Fruit fly (Drosophila melanogaster) whole organism, embryonic: ENCODE measurements around the gene Adgf-C.

Source experiments
- Antp ChIP-seq: fragments of 200-800 bp; sonication (Bioruptor generic); optimal IDR thresholded peaks from 3 replicates; lab custom pipeline; 2016; ENCODE audit warnings: missing biosample characterization, missing genetic modification characterization
- Blimp-1 ChIP-seq: fragments of 200-800 bp; sonication (Bioruptor generic); optimal IDR thresholded peaks from 3 replicates; lab custom pipeline; 2018; ENCODE audit warnings: missing biosample characterization, missing genetic modification characterization, mild to moderate bottlenecking, moderate library complexity, missing genetic modification reagents
- CG11247 ChIP-seq: fragments of 200-800 bp; sonication (Bioruptor generic); IDR thresholded peaks from 2 replicates; pipeline ENCODE4 v1.3.6; 2022; ENCODE audit warnings: missing biosample characterization, missing genetic modification characterization
- CG11456 ChIP-seq: fragments of 200-800 bp; sonication (Bioruptor generic); IDR thresholded peaks from 3 replicates; pipeline ENCODE4 v1.3.6; 2022; ENCODE audit warnings: missing biosample characterization, missing genetic modification characterization
- CG12236 ChIP-seq: fragments of 200-800 bp; sonication (Bioruptor generic); optimal IDR thresholded peaks from 2 replicates; lab custom pipeline; 2016; ENCODE audit warnings: missing biosample characterization, missing genetic modification characterization
- CG13624 ChIP-seq: fragments of 200-800 bp; sonication (Bioruptor generic); optimal IDR thresholded peaks from 2 replicates; lab custom pipeline; 2016; ENCODE audit warnings: missing biosample characterization, missing genetic modification characterization
- CG15601 ChIP-seq: fragments of 200-800 bp; sonication (Bioruptor generic); optimal IDR thresholded peaks from 3 replicates; lab custom pipeline; 2019; ENCODE audit warnings: missing biosample characterization, mild to moderate bottlenecking, missing genetic modification characterization, moderate library complexity
- CG17359 ChIP-seq: fragments of 200-800 bp; sonication (Bioruptor generic); optimal IDR thresholded peaks from 3 replicates; lab custom pipeline; 2018; ENCODE audit warnings: missing biosample characterization, mild to moderate bottlenecking, missing genetic modification characterization, moderate library complexity
- CG18011 ChIP-seq: fragments of 200-800 bp; sonication (Bioruptor generic); optimal IDR thresholded peaks from 2 replicates; lab custom pipeline; 2017; ENCODE audit warnings: missing biosample characterization, missing genetic modification characterization, mild to moderate bottlenecking, moderate library complexity, missing genotype
- CG31365 ChIP-seq: fragments of 200-800 bp; sonication (Bioruptor generic); optimal IDR thresholded peaks from 2 replicates; lab custom pipeline; 2018; ENCODE audit warnings: missing biosample characterization, mild to moderate bottlenecking, missing genetic modification characterization
- CG3163 ChIP-seq: fragments of 200-800 bp; sonication (Bioruptor generic); optimal IDR thresholded peaks from 3 replicates; lab custom pipeline; 2016; ENCODE audit warnings: missing biosample characterization, missing genetic modification characterization
- CG33557 ChIP-seq: fragments of 200-800 bp; sonication (Bioruptor generic); optimal IDR thresholded peaks from 2 replicates; lab custom pipeline; 2019; ENCODE audit warnings: missing biosample characterization, mild to moderate bottlenecking, missing genetic modification characterization, moderate library complexity
- CG43689 ChIP-seq: fragments of 200-800 bp; sonication (Bioruptor generic); IDR thresholded peaks from 2 replicates; pipeline ENCODE4 v1.3.6; 2022; ENCODE audit warnings: missing biosample characterization, missing genetic modification characterization
- CG4424 ChIP-seq: fragments of 200-800 bp; sonication (Bioruptor generic); optimal IDR thresholded peaks from 3 replicates; lab custom pipeline; 2016; ENCODE audit warnings: missing biosample characterization, missing genetic modification characterization
- CG6272 ChIP-seq: fragments of 200-800 bp; sonication (Bioruptor generic); IDR thresholded peaks from 2 replicates; pipeline ENCODE4 v1.3.6; 2022; ENCODE audit warnings: missing biosample characterization, missing genetic modification characterization
- CG8290 ChIP-seq, 3 experiments: fragments of 200-800 bp; sonication (Bioruptor generic); optimal IDR thresholded peaks; 2 replicates each; lab custom pipeline; 2016 to 2019; ENCODE audit warnings: missing biosample characterization in 3 of 3, missing genetic modification characterization in 3 of 3, mild to moderate bottlenecking in 2 of 3, moderate library complexity in 1 of 3
- CG8359 ChIP-seq: fragments of 200-800 bp; sonication (Bioruptor generic); optimal IDR thresholded peaks from 2 replicates; lab custom pipeline; 2017; ENCODE audit warnings: missing biosample characterization, mild to moderate bottlenecking, missing genetic modification characterization, borderline replicate concordance
- CG9727 ChIP-seq: fragments of 200-800 bp; sonication (Bioruptor generic); optimal IDR thresholded peaks from 3 replicates; lab custom pipeline; 2017; ENCODE audit warnings: missing biosample characterization, mild to moderate bottlenecking, missing genetic modification characterization
- CHES-1-like ChIP-seq: fragments of 200-800 bp; sonication (Bioruptor generic); optimal IDR thresholded peaks from 2 replicates; lab custom pipeline; 2016; ENCODE audit warnings: missing biosample characterization, missing genetic modification characterization
- CoRest ChIP-seq: fragments of 200-800 bp; sonication (Bioruptor generic); optimal IDR thresholded peaks from 3 replicates; lab custom pipeline; 2018; ENCODE audit warnings: missing biosample characterization, mild to moderate bottlenecking, missing genetic modification characterization, moderate library complexity
- Dp ChIP-seq: fragments of 200-800 bp; sonication (Bioruptor generic); optimal IDR thresholded peaks from 2 replicates; lab custom pipeline; 2018; ENCODE audit warnings: missing biosample characterization, mild to moderate bottlenecking, missing genetic modification characterization, moderate library complexity
- Lhr ChIP-seq: fragments of 200-800 bp; sonication (Bioruptor generic); optimal IDR thresholded peaks from 3 replicates; lab custom pipeline; 2017; ENCODE audit warnings: mild to moderate bottlenecking, missing biosample characterization, missing genetic modification reagents, missing genetic modification characterization
- Nf-YC ChIP-seq: fragments of 200-800 bp; optimal IDR thresholded peaks from 3 replicates; lab custom pipeline; 2019; ENCODE audit warnings: missing biosample characterization, mild to moderate bottlenecking, missing genetic modification characterization, moderate library complexity
- Poxn ChIP-seq: fragments of 200-800 bp; sonication (Bioruptor generic); IDR thresholded peaks from 2 replicates; pipeline ENCODE4 v1.3.6; 2022; ENCODE audit warnings: missing biosample characterization, missing genetic modification characterization
- Tbp ChIP-seq: fragments of >200 bp; optimal IDR thresholded peaks from 2 replicates; lab custom pipeline; 2018; ENCODE audit warnings: missing biosample characterization, missing genetic modification characterization
- ac ChIP-seq: fragments of 200-800 bp; sonication (Bioruptor generic); optimal IDR thresholded peaks from 3 replicates; lab custom pipeline; 2017; ENCODE audit warnings: missing biosample characterization, mild to moderate bottlenecking, missing genetic modification characterization
- bigmax ChIP-seq: fragments of 200-800 bp; sonication (Bioruptor generic); optimal IDR thresholded peaks from 2 replicates; lab custom pipeline; 2018; ENCODE audit warnings: missing biosample characterization, mild to moderate bottlenecking, missing genetic modification characterization
- cg ChIP-seq: fragments of 200-800 bp; sonication (Bioruptor generic); optimal IDR thresholded peaks from 3 replicates; lab custom pipeline; 2019; ENCODE audit warnings: missing biosample characterization, mild to moderate bottlenecking, missing genetic modification characterization, moderate library complexity
- da ChIP-seq: fragments of 200-800 bp; sonication (Bioruptor generic); optimal IDR thresholded peaks from 2 replicates; lab custom pipeline; 2016; ENCODE audit warnings: missing biosample characterization, missing genetic modification characterization
- dati ChIP-seq: fragments of 200-800 bp; sonication (Bioruptor generic); IDR thresholded peaks from 2 replicates; pipeline ENCODE4 v1.3.6; 2022; ENCODE audit warnings: missing biosample characterization, missing genetic modification characterization
- dimm ChIP-seq: fragments of 200-800 bp; sonication (Bioruptor generic); IDR thresholded peaks from 2 replicates; pipeline ENCODE4 v1.3.6; 2022; ENCODE audit warnings: missing biosample characterization, missing genetic modification characterization
- eyg ChIP-seq: fragments of 200-800 bp; sonication (Bioruptor generic); optimal IDR thresholded peaks from 3 replicates; lab custom pipeline; 2016; ENCODE audit warnings: missing biosample characterization, missing genetic modification characterization
- fd96Cb ChIP-seq: fragments of 200-800 bp; sonication (Bioruptor generic); optimal IDR thresholded peaks from 2 replicates; lab custom pipeline; 2018; ENCODE audit warnings: missing biosample characterization, mild to moderate bottlenecking, missing genetic modification characterization, moderate library complexity
- fu2 ChIP-seq: fragments of 200-800 bp; sonication (Bioruptor generic); optimal IDR thresholded peaks from 2 replicates; lab custom pipeline; 2016; ENCODE audit warnings: missing biosample characterization, missing genetic modification characterization
- gcm ChIP-seq: fragments of 200-800 bp; sonication (Bioruptor generic); optimal IDR thresholded peaks from 2 replicates; lab custom pipeline; 2019; ENCODE audit warnings: missing biosample characterization, mild to moderate bottlenecking, missing genetic modification characterization, moderate library complexity
- grn ChIP-seq: fragments of 200-800 bp; sonication (Bioruptor generic); optimal IDR thresholded peaks from 3 replicates; lab custom pipeline; 2017; ENCODE audit warnings: missing biosample characterization, missing genetic modification characterization
- hth ChIP-seq: fragments of >200 bp; optimal IDR thresholded peaks from 2 replicates; lab custom pipeline; 2017; ENCODE audit warnings: inconsistent platforms
- kni ChIP-seq: fragments of 200-800 bp; sonication (Bioruptor generic); optimal IDR thresholded peaks from 3 replicates; lab custom pipeline; 2017; ENCODE audit warnings: mild to moderate bottlenecking, missing biosample characterization, missing genetic modification reagents, missing genetic modification characterization
- lov ChIP-seq, 2 experiments: fragments of 200-800 bp in 1 of 2; fragments of >200 bp in 1 of 2; sonication (Bioruptor generic) in 1 of 2; IDR thresholded peaks in 1 of 2; optimal IDR thresholded peaks in 1 of 2; 2 replicates in 1 of 2; 3 replicates in 1 of 2; pipeline versions ENCODE4 v1.3.6 to Lab custom; 2017 to 2022; ENCODE audit warnings: missing biosample characterization in 1 of 2, missing genetic modification characterization in 1 of 2
- nerfin-2 ChIP-seq: fragments of 200-800 bp; sonication (Bioruptor generic); IDR thresholded peaks from 2 replicates; pipeline ENCODE4 v1.3.6; 2022; ENCODE audit warnings: missing biosample characterization, missing genetic modification characterization; ENCODE audit not compliant: partially characterized antibody
- nmo ChIP-seq: fragments of 200-800 bp; sonication (Bioruptor generic); optimal IDR thresholded peaks from 2 replicates; lab custom pipeline; 2018; ENCODE audit warnings: missing biosample characterization, mild to moderate bottlenecking, missing genetic modification characterization, moderate library complexity
- run ChIP-seq: fragments of 200-800 bp; sonication (Bioruptor generic); optimal IDR thresholded peaks from 3 replicates; lab custom pipeline; 2018; ENCODE audit warnings: missing biosample characterization, mild to moderate bottlenecking, missing genetic modification characterization
- scrt ChIP-seq: fragments of 200-800 bp; sonication (Bioruptor generic); optimal IDR thresholded peaks from 2 replicates; lab custom pipeline; 2018; ENCODE audit warnings: missing biosample characterization, mild to moderate bottlenecking, missing genetic modification characterization, moderate library complexity
- sqz ChIP-seq: fragments of 200-800 bp; sonication (Bioruptor generic); optimal IDR thresholded peaks from 3 replicates; lab custom pipeline; 2018; ENCODE audit warnings: missing biosample characterization, mild to moderate bottlenecking, missing genetic modification characterization
- tll ChIP-seq, 2 experiments: fragments of 200-800 bp in 1 of 2; fragments of >200 bp in 1 of 2; sonication (Bioruptor generic) in 1 of 2; optimal IDR thresholded peaks; 2 replicates each; lab custom pipeline; 2017 to 2019; ENCODE audit warnings: missing biosample characterization in 2 of 2, missing genetic modification characterization in 2 of 2, mild to moderate bottlenecking in 1 of 2, moderate library complexity in 1 of 2
- trem ChIP-seq: fragments of 200-800 bp; optimal IDR thresholded peaks from 3 replicates; lab custom pipeline; 2019; ENCODE audit warnings: missing biosample characterization, mild to moderate bottlenecking, missing genetic modification characterization, moderate library complexity
- usp ChIP-seq: fragments of >200 bp; optimal IDR thresholded peaks from 2 replicates; lab custom pipeline; 2017; ENCODE audit warnings: missing biosample characterization, missing genetic modification characterization
- yki ChIP-seq: fragments of >200 bp; optimal IDR thresholded peaks from 3 replicates; lab custom pipeline; 2018

The Adgf-C gene

dm6 chr3R:13683624-13684568, 22.7 kb upstream of the Adgf-C start, which contains the start of gene flfl (continued):
- TF ChIP-seq CG31365 (tag; lab: Kevin White, UChicago) = no peak
- TF ChIP-seq Antp (GFP tag; lab: Kevin White, UChicago) = no peak
- TF ChIP-seq CG17359 (tag; lab: Kevin White, UChicago) = no peak
- no peak for TF ChIP-seq sqz (GFP tag; lab: Kevin White, UChicago)
- no peak for TF ChIP-seq hth (lab: Kevin White, UChicago)
- TF ChIP-seq Dp (GFP tag; lab: Kevin White, UChicago) = no peak
- no peak for TF ChIP-seq fu2 (GFP tag; lab: Kevin White, UChicago)
- no peak for TF ChIP-seq dimm (GFP tag; lab: Robert Waterston, UW)
- no peak for TF ChIP-seq run
- no peak for TF ChIP-seq ac (GFP tag; lab: Kevin White, UChicago)
- TF ChIP-seq kni (GFP tag; lab: Kevin White, UChicago) = peak; percentile 87
- TF ChIP-seq CG6272 = no peak
- TF ChIP-seq fd96Cb = no peak
- no peak for TF ChIP-seq Blimp-1 (GFP tag; lab: Kevin White, UChicago)
- TF ChIP-seq scrt = peak; percentile 14
- TF ChIP-seq CG15601 = no peak
- TF ChIP-seq da (GFP tag; lab: Kevin White, UChicago) = no peak
- TF ChIP-seq CG11456 (GFP tag; lab: Robert Waterston, UW) = no peak
- no peak for TF ChIP-seq CG11247
- TF ChIP-seq Tbp (GFP tag; lab: Kevin White, UChicago) = peak; percentile 5
- no peak for TF ChIP-seq CG4424
- no peak for TF ChIP-seq CG12236 (GFP tag; lab: Kevin White, UChicago)
- peak; percentile 54 for TF ChIP-seq trem (tag; lab: Kevin White, UChicago)
- no peak for TF ChIP-seq grn (GFP tag; lab: Kevin White, UChicago)
- TF ChIP-seq nerfin-2 (GFP tag; lab: Robert Waterston, UW) = no peak
- no peak for TF ChIP-seq CG43689 (GFP tag; lab: Robert Waterston, UW)
- peak; percentile 27 for TF ChIP-seq CG9727 (GFP tag; lab: Kevin White, UChicago)
- peak in 1 of 2 experiments; percentile 26 for TF ChIP-seq tll (GFP tag; optimal IDR thresholded peaks at IDR 0.05; lab: Kevin White, UChicago)
- TF ChIP-seq eyg = peak; percentile 3
- TF ChIP-seq cg (GFP tag; lab: Kevin White, UChicago) = peak; percentile 99
- TF ChIP-seq CoRest (tag; lab: Kevin White, UChicago) = peak; percentile 35
- peak; percentile 21 for TF ChIP-seq CG18011
- no peak for TF ChIP-seq Poxn (GFP tag; lab: Robert Waterston, UW)
- peak; percentile 97 for TF ChIP-seq yki (lab: Kevin White, UChicago)
- TF ChIP-seq gcm (GFP tag; lab: Kevin White, UChicago) = peak; percentile 15
- no peak for TF ChIP-seq usp
- TF ChIP-seq Lhr (GFP tag; lab: Kevin White, UChicago) = no peak
- peak; percentile 39 for TF ChIP-seq CG3163 (GFP tag; lab: Kevin White, UChicago)
- no peak for TF ChIP-seq CG8290 (GFP tag; optimal IDR thresholded peaks at IDR 0.05; lab: Kevin White, UChicago)
- TF ChIP-seq CG8290 (tag; optimal IDR thresholded peaks at IDR 0.05; lab: Kevin White, UChicago) = peak in 1 of 2 experiments; percentile 72
- TF ChIP-seq CHES-1-like (GFP tag; lab: Kevin White, UChicago) = no peak
- TF ChIP-seq CG33557 (GFP tag; lab: Kevin White, UChicago) = peak; percentile 1
- no peak for TF ChIP-seq lov (optimal IDR thresholded peaks at IDR 0.05; lab: Kevin White, UChicago)
- TF ChIP-seq lov (GFP tag; IDR thresholded peaks at IDR 0.05; lab: Robert Waterston, UW) = no peak
- peak; percentile 34 for TF ChIP-seq CG13624 (GFP tag; lab: Kevin White, UChicago)
- TF ChIP-seq Nf-YC (tag; lab: Kevin White, UChicago) = no peak
- no peak for TF ChIP-seq bigmax (GFP tag; lab: Kevin White, UChicago)
- peak; percentile 51 for TF ChIP-seq nmo (GFP tag; lab: Kevin White, UChicago)
- TF ChIP-seq CG8359 (GFP tag; lab: Kevin White, UChicago) = peak; percentile 9
- TF ChIP-seq dati (GFP tag; lab: Robert Waterston, UW) = no peak
